Fruit fly (Drosophila melanogaster) whole organism, embryonic: ENCODE results near the gene CG6225.

Experiments
- Abd-B ChIP-seq: fragments of 200-800 bp; sonication (Bioruptor generic); optimal IDR thresholded peaks from 2 replicates; lab custom pipeline; 2018; ENCODE audit warnings: missing biosample characterization, mild to moderate bottlenecking, missing genetic modification characterization, moderate library complexity
- Atf6 ChIP-seq: fragments of 200-800 bp; sonication (Bioruptor generic); IDR thresholded peaks from 2 replicates; pipeline ENCODE4 v1.3.6; 2022; ENCODE audit warnings: missing biosample characterization, missing genetic modification characterization
- Bgb ChIP-seq: fragments of 200-800 bp; sonication (Bioruptor generic); IDR thresholded peaks from 2 replicates; pipeline ENCODE4 v1.3.6; 2022; ENCODE audit warnings: missing biosample characterization, missing genetic modification characterization; ENCODE audit not compliant: partially characterized antibody
- C15 ChIP-seq: fragments of 200-800 bp; sonication (Bioruptor generic); IDR thresholded peaks from 3 replicates; pipeline ENCODE4 v1.3.6; 2022; ENCODE audit warnings: missing biosample characterization, missing genetic modification characterization
- CG10321 ChIP-seq: fragments of 200-800 bp; sonication (Bioruptor generic); IDR thresholded peaks from 2 replicates; pipeline ENCODE4 v1.3.6; 2022; ENCODE audit warnings: missing biosample characterization, missing genetic modification characterization
- CG10366 ChIP-seq: fragments of 200-800 bp; sonication (Bioruptor generic); IDR thresholded peaks from 2 replicates; pipeline ENCODE4 v1.3.6; 2022; ENCODE audit warnings: missing biosample characterization, missing genetic modification characterization
- CG11085 ChIP-seq: fragments of 200-800 bp; sonication (Bioruptor generic); IDR thresholded peaks from 2 replicates; pipeline ENCODE4 v1.3.6; 2022; ENCODE audit warnings: missing biosample characterization, missing genetic modification characterization
- CG11560 ChIP-seq: fragments of 200-800 bp; sonication (Bioruptor generic); IDR thresholded peaks from 3 replicates; pipeline ENCODE4 v1.3.6; 2022; ENCODE audit warnings: missing biosample characterization, missing genetic modification characterization
- CG12104 ChIP-seq: fragments of 200-800 bp; sonication (Bioruptor generic); optimal IDR thresholded peaks from 3 replicates; lab custom pipeline; 2016; ENCODE audit warnings: missing biosample characterization, missing genetic modification characterization
- CG12942 ChIP-seq: fragments of 200-800 bp; sonication (Bioruptor generic); optimal IDR thresholded peaks from 3 replicates; lab custom pipeline; 2016; ENCODE audit warnings: missing biosample characterization, missing genetic modification characterization
- CG14965 ChIP-seq: fragments of 200-800 bp; sonication (Bioruptor generic); optimal IDR thresholded peaks from 2 replicates; lab custom pipeline; 2016; ENCODE audit warnings: missing biosample characterization, missing genetic modification characterization, borderline replicate concordance
- CG15479 ChIP-seq: fragments of 200-800 bp; sonication (Bioruptor generic); optimal IDR thresholded peaks from 3 replicates; lab custom pipeline; 2019; ENCODE audit warnings: missing biosample characterization, mild to moderate bottlenecking, missing genetic modification characterization, moderate library complexity
- CG17328 ChIP-seq: fragments of 200-800 bp; sonication (Bioruptor generic); IDR thresholded peaks from 2 replicates; pipeline ENCODE4 v1.3.6; 2022; ENCODE audit warnings: missing biosample characterization, missing genetic modification characterization
- CG17612 ChIP-seq: fragments of 200-800 bp; sonication (Bioruptor generic); IDR thresholded peaks from 2 replicates; pipeline ENCODE4 v1.3.6; 2022; ENCODE audit warnings: missing biosample characterization, missing genetic modification characterization
- CG17829 ChIP-seq: fragments of 200-800 bp; optimal IDR thresholded peaks from 2 replicates; lab custom pipeline; 2019; ENCODE audit warnings: missing biosample characterization, mild to moderate bottlenecking, missing genetic modification characterization, moderate library complexity
- CG2116 ChIP-seq: fragments of 200-800 bp; sonication (Bioruptor generic); optimal IDR thresholded peaks from 3 replicates; lab custom pipeline; 2018; ENCODE audit warnings: missing biosample characterization, mild to moderate bottlenecking, missing genetic modification characterization
- CG2678 ChIP-seq: fragments of 200-800 bp; sonication (Bioruptor generic); optimal IDR thresholded peaks from 3 replicates; lab custom pipeline; 2019; ENCODE audit warnings: missing biosample characterization, mild to moderate bottlenecking, missing genetic modification characterization, moderate library complexity
- CG32532 ChIP-seq: fragments of 200-800 bp; sonication (Bioruptor generic); IDR thresholded peaks from 2 replicates; pipeline ENCODE4 v1.3.6; 2022; ENCODE audit warnings: missing biosample characterization, missing genetic modification characterization
- CG4282 ChIP-seq: fragments of 200-800 bp; sonication (Bioruptor generic); optimal IDR thresholded peaks from 2 replicates; lab custom pipeline; 2016; ENCODE audit warnings: missing biosample characterization, missing genetic modification characterization
- CG4360 ChIP-seq: fragments of 200-800 bp; sonication (Bioruptor generic); IDR thresholded peaks from 2 replicates; pipeline ENCODE4 v1.3.6; 2022; ENCODE audit warnings: missing biosample characterization, missing genetic modification characterization
- CG7556 ChIP-seq: fragments of 200-800 bp; sonication (Bioruptor generic); optimal IDR thresholded peaks from 2 replicates; lab custom pipeline; 2017; ENCODE audit warnings: missing biosample characterization, mild to moderate bottlenecking, missing genetic modification characterization
- Dad ChIP-seq: fragments of 200-800 bp; sonication (Bioruptor generic); optimal IDR thresholded peaks from 3 replicates; lab custom pipeline; 2016; ENCODE audit warnings: missing biosample characterization, missing genetic modification characterization
- Fer1 ChIP-seq: fragments of 200-800 bp; sonication (Bioruptor generic); optimal IDR thresholded peaks from 2 replicates; lab custom pipeline; 2017; ENCODE audit warnings: missing biosample characterization, mild to moderate bottlenecking, missing genetic modification characterization
- HmgD ChIP-seq: fragments of 200-800 bp; sonication (Bioruptor generic); optimal IDR thresholded peaks from 3 replicates; lab custom pipeline; 2016; ENCODE audit warnings: missing biosample characterization, missing genetic modification characterization
- HmgZ ChIP-seq: fragments of 200-800 bp; sonication (Bioruptor generic); optimal IDR thresholded peaks from 2 replicates; lab custom pipeline; 2018; ENCODE audit warnings: missing biosample characterization, mild to moderate bottlenecking, missing genetic modification characterization
- Hr51 ChIP-seq, 2 experiments: fragments of 200-800 bp; sonication (Bioruptor generic); optimal IDR thresholded peaks; 2 replicates in 1 of 2; 3 replicates in 1 of 2; lab custom pipeline; 2016 to 2018; ENCODE audit warnings: missing biosample characterization in 2 of 2, missing genetic modification characterization in 2 of 2, mild to moderate bottlenecking in 1 of 2, moderate library complexity in 1 of 2
- Mes4 ChIP-seq: fragments of 200-800 bp; sonication (Bioruptor generic); optimal IDR thresholded peaks from 2 replicates; lab custom pipeline; 2016; ENCODE audit warnings: missing biosample characterization, missing genetic modification characterization
- PHDP ChIP-seq: fragments of 200-800 bp; sonication (Bioruptor generic); optimal IDR thresholded peaks from 3 replicates; lab custom pipeline; 2018; ENCODE audit warnings: missing biosample characterization, mild to moderate bottlenecking, missing genetic modification characterization, moderate library complexity
- Ravus ChIP-seq: fragments of 200-800 bp; sonication (Bioruptor generic); IDR thresholded peaks from 2 replicates; pipeline ENCODE4 v1.3.6; 2022; ENCODE audit warnings: missing biosample characterization, missing genetic modification characterization
- Scr ChIP-seq: fragments of 200-800 bp; sonication (Bioruptor generic); IDR thresholded peaks from 2 replicates; pipeline ENCODE4 v1.3.6; 2022; ENCODE audit warnings: missing biosample characterization, missing genetic modification characterization; ENCODE audit not compliant: partially characterized antibody
- Taf1 ChIP-seq: fragments of 200-800 bp; sonication (Bioruptor generic); IDR thresholded peaks from 2 replicates; pipeline ENCODE4 v1.3.6; 2022; ENCODE audit warnings: missing biosample characterization, missing genetic modification characterization
- amos ChIP-seq: fragments of 200-800 bp; sonication (Bioruptor generic); IDR thresholded peaks from 2 replicates; pipeline ENCODE4 v1.3.6; 2022; ENCODE audit warnings: missing biosample characterization, missing genetic modification characterization; ENCODE audit not compliant: partially characterized antibody
- btn ChIP-seq: fragments of 200-800 bp; sonication (Bioruptor generic); optimal IDR thresholded peaks from 2 replicates; lab custom pipeline; 2016; ENCODE audit warnings: missing biosample characterization, missing genetic modification characterization
- cas ChIP-seq: fragments of 200-800 bp; sonication (Bioruptor generic); IDR thresholded peaks from 2 replicates; pipeline ENCODE4 v1.3.6; 2022; ENCODE audit warnings: missing biosample characterization, missing genetic modification characterization
- chif ChIP-seq, 2 experiments: fragments of 200-800 bp; sonication (Bioruptor generic); optimal IDR thresholded peaks; 3 replicates each; lab custom pipeline; 2016; ENCODE audit warnings: missing biosample characterization in 2 of 2, missing genetic modification characterization in 2 of 2
- dati ChIP-seq: fragments of 200-800 bp; sonication (Bioruptor generic); IDR thresholded peaks from 2 replicates; pipeline ENCODE4 v1.3.6; 2022; ENCODE audit warnings: missing biosample characterization, missing genetic modification characterization
- dpn ChIP-seq, 2 experiments: fragments of 200-800 bp; sonication (Bioruptor generic); optimal IDR thresholded peaks; 3 replicates each; lab custom pipeline; 2016; ENCODE audit warnings: missing biosample characterization in 2 of 2, missing genetic modification characterization in 2 of 2
- eve ChIP-seq, 2 experiments: fragments of >200 bp; optimal IDR thresholded peaks; 2 replicates each; lab custom pipeline; 2017; ENCODE audit warnings: missing biosample characterization in 2 of 2, missing genetic modification characterization in 2 of 2
- eyg ChIP-seq: fragments of 200-800 bp; sonication (Bioruptor generic); optimal IDR thresholded peaks from 3 replicates; lab custom pipeline; 2016; ENCODE audit warnings: missing biosample characterization, missing genetic modification characterization
- fd96Cb ChIP-seq: fragments of 200-800 bp; sonication (Bioruptor generic); optimal IDR thresholded peaks from 2 replicates; lab custom pipeline; 2018; ENCODE audit warnings: missing biosample characterization, mild to moderate bottlenecking, missing genetic modification characterization, moderate library complexity
- grn ChIP-seq: fragments of 200-800 bp; sonication (Bioruptor generic); optimal IDR thresholded peaks from 3 replicates; lab custom pipeline; 2017; ENCODE audit warnings: missing biosample characterization, missing genetic modification characterization
- ken ChIP-seq: fragments of 200-800 bp; sonication (Bioruptor generic); IDR thresholded peaks from 3 replicates; pipeline ENCODE4 v1.3.6; 2022; ENCODE audit warnings: missing biosample characterization, missing genetic modification characterization
- mam ChIP-seq: fragments of 200-800 bp; sonication (Bioruptor generic); optimal IDR thresholded peaks from 3 replicates; lab custom pipeline; 2016; ENCODE audit warnings: missing biosample characterization, missing genetic modification characterization
- nerfin-2 ChIP-seq: fragments of 200-800 bp; sonication (Bioruptor generic); IDR thresholded peaks from 2 replicates; pipeline ENCODE4 v1.3.6; 2022; ENCODE audit warnings: missing biosample characterization, missing genetic modification characterization; ENCODE audit not compliant: partially characterized antibody
- pb ChIP-seq: fragments of 200-800 bp; sonication (Bioruptor generic); optimal IDR thresholded peaks from 3 replicates; lab custom pipeline; 2016; ENCODE audit warnings: missing biosample characterization, missing genetic modification characterization
- pho ChIP-seq: fragments of 200-800 bp; sonication (Bioruptor generic); optimal IDR thresholded peaks from 2 replicates; lab custom pipeline; 2016; ENCODE audit warnings: missing biosample characterization, missing genetic modification characterization
- pita ChIP-seq: fragments of 200-800 bp; sonication (Bioruptor generic); optimal IDR thresholded peaks from 2 replicates; lab custom pipeline; 2017; ENCODE audit warnings: missing biosample characterization, mild to moderate bottlenecking, missing genetic modification characterization
- ranshi ChIP-seq: fragments of 200-800 bp; sonication (Bioruptor generic); IDR thresholded peaks from 2 replicates; pipeline ENCODE4 v1.3.6; 2022; ENCODE audit warnings: missing biosample characterization, missing genetic modification characterization
- sens-2 ChIP-seq: fragments of 200-800 bp; sonication (Bioruptor generic); IDR thresholded peaks from 2 replicates; pipeline ENCODE4 v1.3.6; 2022; ENCODE audit warnings: missing biosample characterization, missing genetic modification characterization
- sob ChIP-seq: fragments of 200-800 bp; sonication (Bioruptor generic); IDR thresholded peaks from 2 replicates; pipeline ENCODE4 v1.3.6; 2022; ENCODE audit warnings: missing biosample characterization, missing genetic modification characterization
- sqz ChIP-seq: fragments of 200-800 bp; sonication (Bioruptor generic); optimal IDR thresholded peaks from 3 replicates; lab custom pipeline; 2018; ENCODE audit warnings: missing biosample characterization, mild to moderate bottlenecking, missing genetic modification characterization
- usp ChIP-seq: fragments of >200 bp; optimal IDR thresholded peaks from 2 replicates; lab custom pipeline; 2017; ENCODE audit warnings: missing biosample characterization, missing genetic modification characterization

The CG6225 gene

DNA sequence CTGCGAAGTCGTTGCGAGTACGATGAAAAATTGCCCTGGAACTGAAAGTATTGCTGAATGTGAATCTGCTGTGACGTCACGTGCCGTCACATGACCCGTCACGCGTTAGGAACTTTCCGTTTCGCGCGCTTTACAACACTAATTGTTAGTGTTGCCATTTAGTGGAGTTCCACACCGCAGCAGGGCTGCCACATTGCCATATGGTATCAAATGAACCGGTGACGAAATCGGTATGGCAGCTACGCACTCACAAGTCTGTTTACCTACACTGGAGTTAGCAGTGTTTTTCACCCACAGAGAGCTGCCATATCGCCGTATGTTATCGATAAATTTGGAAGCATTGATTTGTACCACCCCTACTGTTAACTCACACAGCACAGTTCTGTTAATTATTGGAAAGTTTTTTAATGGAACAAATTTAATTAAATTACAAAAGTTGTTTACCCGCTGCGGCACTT, 26.7 kb upstream of the CG6225 start, which contains the start of the genes Vha55 and Snx3 (continued):
- TF ChIP-seq HmgZ (tag; lab: Kevin White, UChicago) (peak; percentile 91), mam (GFP tag; lab: Kevin White, UChicago) (peak; percentile 94), dpn (GFP tag; optimal IDR thresholded peaks at IDR 0.05; lab: Kevin White, UChicago) (peak; percentile 84 to 92), ranshi (GFP tag; lab: Robert Waterston, UW) (no peak), fd96Cb (tag; lab: Kevin White, UChicago) (peak; percentile 29), Taf1 (GFP tag; lab: Robert Waterston, UW) (no peak), CG15479 (no peak), nerfin-2 (GFP tag; lab: Robert Waterston, UW) (no peak), Fer1 (GFP tag; lab: Kevin White, UChicago) (peak; percentile 77), eve (GFP tag; optimal IDR thresholded peaks at IDR 0.05; lab: Kevin White, UChicago) (no peak), CG14965 (peak; percentile 38), CG2116 (GFP tag; lab: Kevin White, UChicago) (peak; percentile 73), CG4282 (peak; percentile 90), Abd-B (peak; percentile 63), pb (GFP tag; lab: Kevin White, UChicago) (peak; percentile 73), Atf6 (no peak), chif (GFP tag; optimal IDR thresholded peaks at IDR 0.05; lab: Kevin White, UChicago) (peak; percentile 67 to 73), HmgD (peak; percentile 96), sens-2 (no peak), usp (GFP tag; lab: Kevin White, UChicago) (no peak), CG12942 (GFP tag; lab: Kevin White, UChicago) (peak; percentile 85), CG10366 (no peak), Dad (peak; percentile 89), pita (GFP tag; lab: Kevin White, UChicago) (peak; percentile 98), btn (GFP tag; lab: Kevin White, UChicago) (no peak), CG4360 (GFP tag; lab: Robert Waterston, UW) (no peak), cas (GFP tag; lab: Robert Waterston, UW) (no peak), CG10321 (GFP tag; lab: Robert Waterston, UW) (no peak), eyg (GFP tag; lab: Kevin White, UChicago) (peak; percentile 67), Ravus (no peak), grn (GFP tag; lab: Kevin White, UChicago) (no peak), CG17328 (GFP tag; lab: Robert Waterston, UW) (no peak), Hr51 (GFP tag; optimal IDR thresholded peaks at IDR 0.05; lab: Kevin White, UChicago) (peak; percentile 23 to 81), CG17829 (peak; percentile 82), Bgb (GFP tag; lab: Robert Waterston, UW) (no peak), C15 (GFP tag; lab: Robert Waterston, UW) (no peak), amos (GFP tag; lab: Robert Waterston, UW) (no peak), dati (GFP tag; lab: Robert Waterston, UW) (no peak), CG17612 (GFP tag; lab: Robert Waterston, UW) (no peak), CG7556 (GFP tag; lab: Kevin White, UChicago) (no peak), CG12104 (GFP tag; lab: Kevin White, UChicago) (no peak), sqz (GFP tag; lab: Kevin White, UChicago) (no peak), CG11085 (GFP tag; lab: Robert Waterston, UW) (no peak), PHDP (peak; percentile 18), Mes4 (peak; percentile 32), CG32532 (GFP tag; lab: Robert Waterston, UW) (no peak), sob (GFP tag; lab: Robert Waterston, UW) (no peak), CG2678 (tag; lab: Kevin White, UChicago) (peak; percentile 34), Scr (GFP tag; lab: Robert Waterston, UW) (no peak), ken (GFP tag; lab: Robert Waterston, UW) (no peak), CG11560 (tag; lab: Robert Waterston, UW) (no peak), pho (GFP tag; lab: Kevin White, UChicago) (peak; percentile 85)
